Worm (Caenorhabditis elegans) whole organism, L1 larva: Measurements from ENCODE around the gene ooc-5.

Experiments
- efl-1 ChIP-seq, 4 experiments: fragments of 150-350 bp; optimal IDR thresholded peaks in 3 of 4; peaks in 1 of 4; 1 replicate in 1 of 4; 2 replicates in 3 of 4; lab custom pipeline; 2014; ENCODE audit warnings: missing biosample characterization in 2 of 4, missing genetic modification characterization in 2 of 4, missing genetic modification reagents in 2 of 4
- efl-3 ChIP-seq: fragments of 200-800 bp; sonication (Bioruptor generic); optimal IDR thresholded peaks from 2 replicates; lab custom pipeline; 2018; ENCODE audit warnings: mild to moderate bottlenecking, missing genetic modification characterization, missing compliant biosample characterization
- fkh-8 ChIP-seq: sonication (generic microtip); optimal IDR thresholded peaks from 2 replicates; lab custom pipeline; 2016; ENCODE audit warnings: mild to moderate bottlenecking, missing genetic modification characterization, missing compliant biosample characterization
- lin-15B ChIP-seq: fragments of 150-350 bp; sonication (generic microtip); optimal IDR thresholded peaks from 3 replicates; lab custom pipeline; 2014; ENCODE audit warnings: missing biosample characterization, missing genetic modification characterization
- nhr-28 ChIP-seq: fragments of 150-350 bp; optimal IDR thresholded peaks from 2 replicates; lab custom pipeline; 2014; ENCODE audit warnings: missing biosample characterization, missing genetic modification characterization
- nhr-47 ChIP-seq: sonication (generic microtip); optimal IDR thresholded peaks from 2 replicates; lab custom pipeline; 2016; ENCODE audit warnings: mild to moderate bottlenecking, missing genetic modification characterization, moderate library complexity, missing compliant biosample characterization
- nhr-77 ChIP-seq: fragments of 150-350 bp; optimal IDR thresholded peaks from 2 replicates; lab custom pipeline; 2014; ENCODE audit warnings: missing biosample characterization, missing genetic modification characterization
- nhr-84 ChIP-seq: sonication (generic microtip); optimal IDR thresholded peaks from 2 replicates; lab custom pipeline; 2017; ENCODE audit warnings: missing biosample characterization, missing genetic modification characterization
- rnt-1 ChIP-seq: sonication (generic microtip); optimal IDR thresholded peaks from 2 replicates; lab custom pipeline; 2016; ENCODE audit warnings: mild to moderate bottlenecking, missing genetic modification characterization, moderate library complexity, missing compliant biosample characterization
- skn-1 ChIP-seq: fragments of 150-350 bp; optimal IDR thresholded peaks from 2 replicates; lab custom pipeline; 2014; ENCODE audit warnings: missing biosample characterization, missing genetic modification characterization
- swsn-7 ChIP-seq: sonication (generic microtip); optimal IDR thresholded peaks from 2 replicates; lab custom pipeline; 2016; ENCODE audit warnings: missing genetic modification characterization, missing compliant biosample characterization
- zip-4 ChIP-seq: fragments of 200-800 bp; sonication (Bioruptor generic); optimal IDR thresholded peaks from 2 replicates; lab custom pipeline; 2018; ENCODE audit warnings: mild to moderate bottlenecking, missing genetic modification characterization, moderate library complexity, missing compliant biosample characterization

ooc-5 gene

DNA sequence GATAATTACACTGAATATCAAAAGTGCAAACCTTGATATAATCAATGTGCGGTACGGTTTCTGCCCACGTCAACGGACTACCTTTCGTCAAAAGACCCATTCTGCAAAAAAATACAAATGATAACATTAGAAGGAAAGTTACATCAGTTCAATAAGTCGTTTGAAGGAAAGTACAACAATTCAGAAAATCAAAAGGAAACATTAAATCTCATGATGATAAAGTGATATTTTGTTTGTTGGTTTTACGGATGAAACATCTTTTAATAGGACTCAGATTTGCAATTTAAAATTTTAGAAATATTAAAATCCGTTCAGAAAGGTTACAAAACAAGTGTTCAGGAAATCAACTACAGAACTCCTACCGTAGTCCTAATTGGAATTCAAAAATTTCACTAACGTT, 45.2 kb downstream of the ooc-5 start, which contains the start of gene gcs-1:
TSS of gene gcs-1 (minus strand) at position 101 of the 400 bp plus-strand sequence.
- TF ChIP-seq efl-1 (optimal IDR thresholded peaks at IDR 0.05; lab: Kevin White, UChicago) (no peak), efl-1 (GFP tag; optimal IDR thresholded peaks at IDR 0.05 in 1 of 2; lab: Kevin White, UChicago) (peak in 1 of 2 experiments; percentile 25), lin-15B (tag; lab: Kevin White, UChicago) (no peak)

DNA sequence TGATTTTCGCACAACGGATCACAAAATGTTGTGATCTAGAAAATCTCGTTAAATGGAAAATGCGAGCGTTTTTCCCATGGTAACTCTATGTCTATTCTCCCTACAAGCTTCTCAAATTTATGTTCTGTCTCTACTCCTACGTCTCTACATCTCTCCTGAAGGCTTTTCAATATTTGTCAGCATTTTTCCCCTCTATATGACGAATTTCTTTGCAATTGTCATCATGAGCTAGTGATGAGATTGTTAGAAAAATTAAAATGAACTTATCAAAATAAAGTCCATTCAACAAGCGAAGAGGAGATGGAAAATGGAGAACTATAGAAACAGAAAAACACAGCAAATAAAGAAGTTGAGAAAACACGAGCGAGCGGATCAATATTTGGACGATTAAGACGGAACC, 45.8 kb downstream of the ooc-5 start:
- TF ChIP-seq efl-3 = no peak
- no peak for TF ChIP-seq nhr-77 (tag; lab: Kevin White, UChicago)
- TF ChIP-seq skn-1 (tag; lab: Kevin White, UChicago) = peak; percentile 91
- TF ChIP-seq nhr-28 = no peak

DNA sequence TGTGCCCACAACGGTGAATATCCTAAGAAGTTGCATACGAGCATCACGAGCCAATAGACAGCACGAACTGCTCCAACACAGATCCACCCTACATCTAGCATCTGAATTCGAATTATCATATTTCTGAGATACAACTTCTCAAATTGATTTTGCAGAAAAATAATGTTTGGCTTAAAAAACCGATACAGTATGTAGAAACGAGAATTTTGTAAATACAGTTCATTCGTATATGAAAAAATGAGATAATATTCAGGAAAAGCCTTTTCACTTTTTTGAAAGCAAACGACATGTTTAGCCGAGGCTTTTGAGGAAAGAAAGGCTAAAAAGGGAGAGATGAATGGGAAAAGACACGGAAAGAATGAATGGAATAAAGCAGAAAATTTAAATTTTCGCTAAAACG, 48.3 kb downstream of the ooc-5 start, which contains the start of gene F37B12.3:
TSS of gene F37B12.3 (minus strand) at position 101 of the 400 bp plus-strand sequence.
- no peak for TF ChIP-seq skn-1 (tag; lab: Kevin White, UChicago)
- TF ChIP-seq nhr-84 (tag; lab: Kevin White, UChicago) = no peak
- TF ChIP-seq fkh-8 = no peak
- no peak for TF ChIP-seq nhr-47 (tag; lab: Kevin White, UChicago)
- no peak for TF ChIP-seq rnt-1
- TF ChIP-seq efl-1 (optimal IDR thresholded peaks at IDR 0.05; lab: Kevin White, UChicago) = no peak
- TF ChIP-seq efl-1 (GFP tag; optimal IDR thresholded peaks at IDR 0.05 in 1 of 2; lab: Kevin White, UChicago) = no peak
- TF ChIP-seq, all 84 proteins: peak for 0

DNA sequence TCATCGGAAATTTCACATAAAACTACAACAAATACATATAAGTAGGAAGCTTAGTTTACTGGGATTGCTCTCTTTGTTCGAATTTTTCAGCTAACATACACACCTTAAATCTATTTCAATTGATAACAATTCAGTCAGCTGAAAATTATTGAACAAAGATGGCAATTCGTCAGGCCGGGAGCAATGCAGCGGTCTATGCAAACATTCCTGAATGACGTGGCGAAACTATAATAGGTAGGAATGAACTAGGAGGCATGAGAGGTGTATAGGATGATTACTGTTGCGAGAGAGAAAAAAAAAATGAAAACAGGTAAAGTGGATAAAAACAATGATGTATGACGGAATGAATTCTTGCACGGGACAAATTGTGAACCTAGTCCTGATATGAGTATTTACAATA, 49.1 kb downstream of the ooc-5 start:
- TF ChIP-seq zip-4 (GFP tag; lab: Kevin White, UChicago) (no peak), swsn-7 (no peak)
